Worm (Caenorhabditis elegans): ENCODE results near the gene C12D12.3.

C12D12.3 gene

DNA sequence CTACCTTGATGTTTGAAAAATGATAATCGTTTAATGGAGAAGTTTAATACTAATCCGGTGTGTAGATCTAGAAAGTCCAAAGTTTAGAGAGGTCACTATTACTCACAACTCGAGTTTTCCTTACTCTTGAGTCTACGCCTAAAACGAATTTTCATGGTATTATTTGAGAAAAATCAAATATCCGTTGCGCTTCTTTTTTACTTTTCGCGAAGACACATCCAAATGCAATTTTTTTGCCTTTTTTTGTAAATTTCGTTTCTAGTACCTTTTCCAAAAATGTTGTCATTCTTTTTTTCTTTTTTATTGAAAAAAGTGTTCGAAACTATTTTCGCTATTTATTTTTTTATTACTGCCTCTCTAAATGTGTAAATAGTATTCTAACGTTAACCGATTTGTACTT, 24.6 kb downstream of the C12D12.3 start:
- no peak for TF ChIP-seq mml-1 (tag; optimal IDR thresholded peaks at IDR 0.05)
- TF ChIP-seq fkh-10 (GFP tag; optimal IDR thresholded peaks at IDR 0.05): peak; percentile 81

DNA sequence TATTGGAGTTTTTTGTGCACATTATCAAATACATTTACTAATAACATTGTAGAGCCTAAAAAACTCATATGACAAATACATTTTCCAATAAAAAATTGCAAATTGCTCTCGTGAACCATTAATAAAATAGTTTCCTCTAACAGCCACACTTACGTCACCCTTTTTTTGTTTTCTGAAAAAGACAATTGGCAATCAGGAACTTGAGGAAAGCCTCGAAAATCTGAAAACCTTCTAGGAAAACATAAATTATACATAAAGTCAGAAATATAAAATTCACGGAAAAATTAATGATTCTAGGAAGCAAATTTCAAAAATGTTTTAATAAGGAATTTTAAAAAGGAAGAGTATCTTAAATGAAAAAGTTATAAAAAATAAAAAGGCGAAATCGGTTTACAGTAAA, 28.0 kb downstream of the C12D12.3 start:
- TF ChIP-seq tbx-2 (tag; optimal IDR thresholded peaks at IDR 0.05) (no peak), nhr-11 (tag; optimal IDR thresholded peaks at IDR 0.05) (no peak), mdl-1 (tag; optimal IDR thresholded peaks at IDR 0.05) (no peak), pha-4 (tag; optimal IDR thresholded peaks at IDR 0.05) (no peak), lin-15B (tag; optimal IDR thresholded peaks at IDR 0.05) (no peak), lsy-12 (tag; optimal IDR thresholded peaks at IDR 0.05) (no peak), ceh-82 (tag; optimal IDR thresholded peaks at IDR 0.05) (no peak), nhr-43 (tag; optimal IDR thresholded peaks at IDR 0.05; ENCODE audit: poor library complexity, severe bottlenecking) (no peak), eor-1 (tag; optimal IDR thresholded peaks at IDR 0.05) (no peak), pqm-1 (tag; optimal IDR thresholded peaks at IDR 0.05) (no peak), nhr-12 (tag; optimal IDR thresholded peaks at IDR 0.05) (no peak), egl-27 (tag; optimal IDR thresholded peaks at IDR 0.05) (no peak), nhr-25 (tag; optimal IDR thresholded peaks at IDR 0.05) (no peak), nhr-28 (tag; optimal IDR thresholded peaks at IDR 0.05) (no peak), ama-1 (optimal IDR thresholded peaks at IDR 0.05) (no peak), elt-2 (tag; optimal IDR thresholded peaks at IDR 0.05) (no peak), elt-3 (tag; optimal IDR thresholded peaks at IDR 0.05) (no peak), ztf-4 (tag; optimal IDR thresholded peaks at IDR 0.05) (no peak), zag-1 (tag; optimal IDR thresholded peaks at IDR 0.05) (no peak)

DNA sequence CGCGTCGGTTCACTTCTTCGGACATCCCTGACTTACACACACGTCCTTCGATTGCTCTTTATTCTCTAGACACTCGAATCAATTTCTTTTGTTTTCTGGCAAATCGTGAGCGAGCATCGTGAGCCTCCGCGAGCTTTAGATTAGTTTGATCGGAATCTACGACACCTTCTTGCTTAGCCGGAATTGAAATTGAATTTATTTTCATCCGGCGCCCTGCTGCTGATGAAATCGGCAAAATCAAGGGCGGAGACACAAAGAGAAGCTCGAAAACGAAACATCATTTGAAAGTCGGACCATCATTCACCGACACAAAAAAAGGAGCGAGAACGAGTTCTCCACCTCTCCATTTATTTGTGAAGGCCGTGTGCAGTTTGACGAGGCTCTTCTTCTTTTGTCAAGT, 29.4 kb downstream of the C12D12.3 start, which contains the start of gene npr-16:
Gene npr-16 (plus strand): TSS at position 301 of the 400 bp plus-strand sequence.
- TF ChIP-seq R02D3.7 (tag; optimal IDR thresholded peaks at IDR 0.05) (no peak), nhr-28 (tag; optimal IDR thresholded peaks at IDR 0.05) (no peak), zag-1 (tag; optimal IDR thresholded peaks at IDR 0.05) (no peak), ceh-28 (tag; optimal IDR thresholded peaks at IDR 0.05) (no peak), fkh-10 (GFP tag; optimal IDR thresholded peaks at IDR 0.05) (peak; percentile 55), ztf-4 (tag; optimal IDR thresholded peaks at IDR 0.05) (no peak), nhr-76 (tag; optimal IDR thresholded peaks at IDR 0.05) (no peak)

DNA sequence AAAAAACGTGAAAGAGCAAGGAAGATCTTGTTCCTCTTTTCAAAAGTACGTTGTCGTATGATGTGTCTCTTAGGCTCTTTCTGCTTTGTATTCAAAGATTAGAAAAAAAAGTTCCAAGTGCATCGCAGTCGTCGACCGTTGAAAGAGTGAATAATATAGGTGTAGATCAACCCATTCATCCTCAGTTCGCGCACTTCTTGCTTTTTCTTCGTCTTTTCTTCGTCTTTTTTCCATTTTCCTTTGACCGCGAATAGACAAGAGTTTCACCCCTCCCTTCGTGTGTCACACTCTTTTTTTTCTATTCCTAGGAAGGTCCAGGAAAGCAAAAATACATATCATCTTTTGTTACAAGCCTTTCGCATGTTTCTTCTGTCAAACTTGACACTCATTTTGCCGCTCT, 37.6 kb downstream of the C12D12.3 start:
- TF ChIP-seq ceh-9 (tag; optimal IDR thresholded peaks at IDR 0.05) (no peak), unc-62 (GFP tag; optimal IDR thresholded peaks at IDR 0.05) (no peak), nfya-1 (tag; optimal IDR thresholded peaks at IDR 0.05; ENCODE audit: insufficient read depth) (no peak), nhr-76 (tag; optimal IDR thresholded peaks at IDR 0.05) (no peak), pha-4 (tag; optimal IDR thresholded peaks at IDR 0.05) (no peak), skn-1 (tag; optimal IDR thresholded peaks at IDR 0.05) (no peak), fkh-2 (tag; optimal IDR thresholded peaks at IDR 0.05) (no peak), nhr-23 (tag; optimal IDR thresholded peaks at IDR 0.05) (no peak), mdl-1 (tag; optimal IDR thresholded peaks at IDR 0.05) (no peak), elt-2 (tag; optimal IDR thresholded peaks at IDR 0.05) (no peak), tbx-2 (tag; optimal IDR thresholded peaks at IDR 0.05) (no peak), aly-2 (tag; optimal IDR thresholded peaks at IDR 0.05) (no peak), R02D3.7 (tag; optimal IDR thresholded peaks at IDR 0.05) (no peak), mml-1 (tag; optimal IDR thresholded peaks at IDR 0.05) (no peak)

DNA sequence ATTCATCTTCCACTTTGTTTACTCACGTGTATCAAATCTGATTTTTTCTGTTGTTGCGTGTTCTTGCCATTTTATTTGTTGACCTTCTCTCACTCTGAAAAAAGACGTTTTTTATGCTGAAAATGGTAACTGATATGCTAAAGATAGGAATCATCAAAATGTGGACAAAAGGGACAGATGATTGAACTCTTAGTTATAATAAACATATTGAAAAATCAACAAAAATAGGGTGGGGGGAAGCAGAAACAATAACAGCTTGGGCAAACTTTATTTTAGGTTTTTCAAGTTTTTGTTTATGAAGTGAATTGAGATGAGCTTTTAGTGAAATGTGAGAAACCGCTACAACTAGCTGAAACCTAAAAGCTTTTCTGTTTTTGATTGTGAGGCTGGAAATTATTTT, 43.8 kb downstream of the C12D12.3 start, which contains the start of gene F56B6.6:
Gene F56B6.6 (minus strand): TSS at position 101 of the 400 bp plus-strand sequence.
- TF ChIP-seq nhr-25 (tag; optimal IDR thresholded peaks at IDR 0.05): no peak
- no peak for TF ChIP-seq sea-2 (GFP tag; optimal IDR thresholded peaks at IDR 0.05)
- no peak for TF ChIP-seq ceh-28 (tag; optimal IDR thresholded peaks at IDR 0.05)
- no peak for TF ChIP-seq elt-3 (tag; optimal IDR thresholded peaks at IDR 0.05)
- no peak for TF ChIP-seq R02D3.7 (tag; optimal IDR thresholded peaks at IDR 0.05)
- TF ChIP-seq egl-27 (tag; optimal IDR thresholded peaks at IDR 0.05): no peak
- TF ChIP-seq nhr-28 (tag; optimal IDR thresholded peaks at IDR 0.05): no peak
- TF ChIP-seq nhr-237 (tag; optimal IDR thresholded peaks at IDR 0.05): no peak
- no peak for TF ChIP-seq ama-1 (optimal IDR thresholded peaks at IDR 0.05)
- no peak for TF ChIP-seq hmg-11 (tag; optimal IDR thresholded peaks at IDR 0.05)
- no peak for TF ChIP-seq elt-2 (tag; optimal IDR thresholded peaks at IDR 0.05)
- no peak for TF ChIP-seq nfya-1 (tag; optimal IDR thresholded peaks at IDR 0.05; ENCODE audit: insufficient read depth)
- no peak for TF ChIP-seq nhr-11 (tag; optimal IDR thresholded peaks at IDR 0.05)
- TF ChIP-seq lin-15B (tag; optimal IDR thresholded peaks at IDR 0.05): no peak
- TF ChIP-seq egl-5 (tag; optimal IDR thresholded peaks at IDR 0.05): no peak

All from whole organism, L3 larva.